Worm (Caenorhabditis elegans): ENCODE measurements around the gene Y38F1A.7.

DNA sequence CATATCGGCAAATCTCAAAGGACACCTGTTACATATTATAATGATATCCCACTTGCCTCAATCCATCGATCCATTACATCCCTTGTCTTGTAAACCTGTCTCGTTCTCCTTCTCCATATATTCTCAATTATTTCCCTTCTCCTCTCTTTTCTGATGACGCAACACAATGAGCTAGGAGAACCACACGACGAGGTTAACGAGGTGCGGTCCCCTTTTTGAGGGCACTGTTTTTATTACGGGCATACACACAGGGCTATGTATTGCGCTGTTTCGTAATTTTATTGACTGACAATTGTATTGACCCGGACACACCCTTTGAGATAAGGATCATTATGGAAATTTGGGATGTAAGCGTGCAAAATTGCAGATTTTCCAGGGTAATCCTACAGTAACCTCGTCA is 18.9 kb downstream of the Y38F1A.7 start:
- no peak for TF ChIP-seq ces-1 (GFP tag; optimal IDR thresholded peaks at IDR 0.05)
- TF ChIP-seq nhr-237 (tag; optimal IDR thresholded peaks at IDR 0.05) = no peak
- no peak for TF ChIP-seq lsy-2 (tag; optimal IDR thresholded peaks at IDR 0.05)
- TF ChIP-seq elt-3 (tag; optimal IDR thresholded peaks at IDR 0.05) = no peak
- TF ChIP-seq mep-1 (tag; optimal IDR thresholded peaks at IDR 0.05) = no peak
- TF ChIP-seq unc-62 (GFP tag; optimal IDR thresholded peaks at IDR 0.05) = peak; percentile 46
- peak; percentile 23 for TF ChIP-seq ceh-83 (GFP tag; optimal IDR thresholded peaks at IDR 0.05)
- no peak for TF ChIP-seq pha-4 (tag; optimal IDR thresholded peaks at IDR 0.05)
- TF ChIP-seq snpc-4 (tag; optimal IDR thresholded peaks at IDR 0.05) = no peak
- TF ChIP-seq lin-32 (GFP tag; optimal IDR thresholded peaks at IDR 0.05) = no peak
- TF ChIP-seq blmp-1 (tag; optimal IDR thresholded peaks at IDR 0.05) = no peak
- TF ChIP-seq ztf-11 (tag; optimal IDR thresholded peaks at IDR 0.05) = no peak
- no peak for TF ChIP-seq nhr-28 (tag; optimal IDR thresholded peaks at IDR 0.05)
- no peak for TF ChIP-seq ceh-39 (tag; optimal IDR thresholded peaks at IDR 0.05)

All from whole organism, mixed stage, embryonic.